Worm (Caenorhabditis elegans) whole organism, L3 larva: Measurements from ENCODE around the gene C28G1.10.

Source experiments
- R02D3.7 ChIP-seq: fragments of 150-350 bp; optimal IDR thresholded peaks from 2 replicates; lab custom pipeline; 2014; ENCODE audit warnings: missing biosample characterization, missing genetic modification characterization
- pha-4 ChIP-seq: fragments of 150-350 bp; optimal IDR thresholded peaks from 2 replicates; lab custom pipeline; 2014; ENCODE audit warnings: missing biosample characterization, missing genetic modification reagents, missing genetic modification characterization
- unc-62 ChIP-seq: fragments of 150-350 bp; sonication (generic microtip); optimal IDR thresholded peaks from 4 replicates; lab custom pipeline; 2014; ENCODE audit warnings: missing biosample characterization, missing genetic modification reagents, missing genetic modification characterization

ce11 chrX:8891393-8891953 lies 44.6 kb downstream of the C28G1.10 start:
- TF ChIP-seq unc-62 (GFP tag; lab: Kevin White, UChicago): no peak
- TF ChIP-seq R02D3.7 (tag; lab: Kevin White, UChicago): no peak
- TF ChIP-seq pha-4: no peak
